Worm (Caenorhabditis elegans) whole organism, late embryonic: ENCODE results near the gene fbxb-103.
A peak's percentile ranks its signal among the peaks of the same experiment; 100 is the strongest.

Experiments used
- ceh-22 ChIP-seq: sonication (generic microtip); optimal IDR thresholded peaks from 2 replicates; lab custom pipeline; 2017; ENCODE audit warnings: missing biosample characterization, missing genetic modification characterization
- ceh-34 ChIP-seq: sonication (generic microtip); optimal IDR thresholded peaks from 2 replicates; lab custom pipeline; 2016; ENCODE audit warnings: mild to moderate bottlenecking, missing genetic modification characterization, missing compliant biosample characterization
- fkh-10 ChIP-seq: fragments of 150-350 bp; optimal IDR thresholded peaks from 2 replicates; lab custom pipeline; 2014; ENCODE audit warnings: missing biosample characterization, missing genetic modification reagents, missing genetic modification characterization
- pha-4 ChIP-seq: fragments of 150-350 bp; optimal IDR thresholded peaks from 2 replicates; lab custom pipeline; 2018; ENCODE audit warnings: missing biosample characterization, missing genetic modification reagents, missing genetic modification characterization
- pqm-1 ChIP-seq: sonication (generic microtip); optimal IDR thresholded peaks from 2 replicates; lab custom pipeline; 2016; ENCODE audit warnings: missing genetic modification characterization, missing compliant biosample characterization
- rnt-1 ChIP-seq: sonication (generic microtip); optimal IDR thresholded peaks from 2 replicates; lab custom pipeline; 2016; ENCODE audit warnings: missing genetic modification characterization, missing compliant biosample characterization
- sox-2 ChIP-seq: fragments of 200-800 bp; sonication (Bioruptor generic); IDR thresholded peaks from 2 replicates; pipeline ENCODE4 v1.3.6; 2022; ENCODE audit warnings: missing genetic modification reagents, missing genetic modification characterization, missing compliant biosample characterization
- tbx-2 ChIP-seq: sonication (generic microtip); optimal IDR thresholded peaks from 2 replicates; lab custom pipeline; 2016; ENCODE audit warnings: missing genetic modification characterization, missing compliant biosample characterization
- ztf-16 ChIP-seq: sonication (generic microtip); optimal IDR thresholded peaks from 2 replicates; lab custom pipeline; 2017; ENCODE audit warnings: missing genetic modification characterization, missing compliant biosample characterization

- no peak for TF ChIP-seq fkh-10 (GFP tag; lab: Kevin White, UChicago)
- TF ChIP-seq rnt-1, result no peak
- TF ChIP-seq sox-2 (GFP tag; lab: Robert Waterston, UW), result no peak
- TF ChIP-seq ceh-22 (tag; lab: Kevin White, UChicago), result no peak
- TF ChIP-seq pha-4 (tag; lab: Kevin White, UChicago), result no peak
- no peak for TF ChIP-seq ztf-16 (tag; lab: Kevin White, UChicago)
- TF ChIP-seq ceh-34 (tag; lab: Kevin White, UChicago), result peak; percentile 12
- no peak for TF ChIP-seq pqm-1 (tag; lab: Kevin White, UChicago)
- TF ChIP-seq tbx-2 (tag; lab: Kevin White, UChicago), result no peak
These were observed 23.7 kb downstream of the fbxb-103 start for ce11 chrII:3930478-3931182.
